Worm (Caenorhabditis elegans) whole organism, early embryonic: ENCODE measurements around the gene fbxb-104.

Experiments used
- B0310.2 ChIP-seq: sonication (generic microtip); optimal IDR thresholded peaks from 2 replicates; lab custom pipeline; 2016; ENCODE audit warnings: mild to moderate bottlenecking, missing genetic modification characterization, missing compliant biosample characterization
- F13C5.2 ChIP-seq: sonication (generic microtip); optimal IDR thresholded peaks from 2 replicates; lab custom pipeline; 2017; ENCODE audit warnings: mild to moderate bottlenecking, missing genetic modification characterization, inconsistent platforms, missing compliant biosample characterization
- aly-1 ChIP-seq: sonication (generic microtip); optimal IDR thresholded peaks from 2 replicates; lab custom pipeline; 2016; ENCODE audit warnings: missing genetic modification characterization, missing compliant biosample characterization
- ama-1 ChIP-seq: fragments of 150-350 bp; optimal IDR thresholded peaks from 2 replicates; lab custom pipeline; 2014
- ceh-13 ChIP-seq: fragments of 200-800 bp; sonication (Bioruptor generic); optimal IDR thresholded peaks from 2 replicates; lab custom pipeline; 2018; ENCODE audit warnings: mild to moderate bottlenecking, missing genetic modification characterization, missing compliant biosample characterization
- ceh-36 ChIP-seq: sonication (generic microtip); optimal IDR thresholded peaks from 2 replicates; lab custom pipeline; 2016; ENCODE audit warnings: missing genetic modification characterization, inconsistent platforms, missing compliant biosample characterization
- ets-7 ChIP-seq: sonication (generic microtip); optimal IDR thresholded peaks from 2 replicates; lab custom pipeline; 2016; ENCODE audit warnings: missing genotype, missing genetic modification characterization, missing compliant biosample characterization
- flt-1 ChIP-seq: fragments of 200-800 bp; sonication (Bioruptor generic); IDR thresholded peaks from 2 replicates; pipeline ENCODE4 v1.3.6; 2022; ENCODE audit warnings: missing genetic modification characterization, missing compliant biosample characterization
- hmbx-1 ChIP-seq: sonication (generic microtip); optimal IDR thresholded peaks from 2 replicates; lab custom pipeline; 2016; ENCODE audit warnings: mild to moderate bottlenecking, missing genetic modification characterization, missing compliant biosample characterization
- hmg-4 ChIP-seq: fragments of 200-800 bp; sonication (Bioruptor generic); optimal IDR thresholded peaks from 2 replicates; lab custom pipeline; 2018; ENCODE audit warnings: mild to moderate bottlenecking, missing genetic modification characterization, missing compliant biosample characterization
- hnd-1 ChIP-seq: sonication (generic microtip); optimal IDR thresholded peaks from 2 replicates; lab custom pipeline; 2016; ENCODE audit warnings: missing genetic modification characterization, missing compliant biosample characterization
- pes-1 ChIP-seq: fragments of 200-800 bp; sonication (Bioruptor generic); IDR thresholded peaks from 2 replicates; pipeline ENCODE4 v1.3.6; 2022; ENCODE audit warnings: missing genetic modification reagents, missing genetic modification characterization, missing compliant biosample characterization
- scrt-1 ChIP-seq: fragments of 200-800 bp; sonication (Bioruptor generic); IDR thresholded peaks from 2 replicates; pipeline ENCODE4 v1.3.6; 2022; ENCODE audit warnings: missing genetic modification characterization, missing compliant biosample characterization
- sea-1 ChIP-seq: fragments of 200-800 bp; sonication (Bioruptor generic); conservative IDR thresholded peaks from 2 replicates; pipeline ENCODE4 v1.3.6; 2022; ENCODE audit warnings: missing genetic modification characterization, missing compliant biosample characterization
- tbx-11 ChIP-seq: fragments of 200-800 bp; sonication (Bioruptor generic); IDR thresholded peaks from 2 replicates; pipeline ENCODE4 v1.3.6; 2022; ENCODE audit warnings: missing genetic modification characterization, missing compliant biosample characterization
- tbx-37 ChIP-seq: fragments of 200-800 bp; sonication (Bioruptor generic); conservative IDR thresholded peaks from 2 replicates; pipeline ENCODE4 v1.3.6; 2022; ENCODE audit warnings: missing genetic modification reagents, missing genetic modification characterization, missing compliant biosample characterization
- tra-4 ChIP-seq: sonication (generic microtip); optimal IDR thresholded peaks from 2 replicates; lab custom pipeline; 2017; ENCODE audit warnings: missing genetic modification characterization, missing compliant biosample characterization

fbxb-104 gene

ce11 chrII:3515384-3516053, 38.4 kb upstream of the fbxb-104 start, which contains the start of the genes Y49F6B.14 and clec-125:
TSS of gene Y49F6B.14 (minus strand) at chrII:3515484.
TSS of gene clec-125 (plus strand) at chrII:3516003.
- TF ChIP-seq pes-1 (no peak), hmg-4 (GFP tag; lab: Kevin White, UChicago) (no peak), tra-4 (no peak), scrt-1 (GFP tag; lab: Robert Waterston, UW) (no peak), F13C5.2 (tag; lab: Kevin White, UChicago) (no peak), aly-1 (no peak), B0310.2 (tag; lab: Kevin White, UChicago) (no peak), flt-1 (GFP tag; lab: Robert Waterston, UW) (no peak), hmbx-1 (tag; lab: Kevin White, UChicago) (no peak), tbx-11 (GFP tag; lab: Robert Waterston, UW) (no peak), ets-7 (tag; lab: Kevin White, UChicago) (no peak), ama-1 (lab: Kevin White, UChicago) (no peak), ceh-36 (tag; lab: Kevin White, UChicago) (no peak), ceh-13 (GFP tag; lab: Kevin White, UChicago) (no peak), hnd-1 (tag; lab: Kevin White, UChicago) (no peak), tbx-37 (GFP tag; lab: Robert Waterston, UW) (no peak), sea-1 (GFP tag; lab: Robert Waterston, UW) (no peak)

ce11 chrII:3514631-3515030, 37.6 kb upstream of the fbxb-104 start, which contains the start of gene srz-5:
TSS of gene srz-5 (minus strand) at chrII:3514731.
- no peak for TF ChIP-seq tbx-37 (GFP tag; lab: Robert Waterston, UW)
- no peak for TF ChIP-seq pes-1
- no peak for TF ChIP-seq hnd-1 (tag; lab: Kevin White, UChicago)
- TF ChIP-seq B0310.2 (tag; lab: Kevin White, UChicago): no peak

- no peak for TF ChIP-seq tbx-11 (GFP tag; lab: Robert Waterston, UW)
- no peak for TF ChIP-seq scrt-1 (GFP tag; lab: Robert Waterston, UW)
- no peak for TF ChIP-seq hmbx-1 (tag; lab: Kevin White, UChicago)
- TF ChIP-seq hnd-1 (tag; lab: Kevin White, UChicago): no peak
Measured at ce11 chrII:3512240-3512639, 35.2 kb upstream of the fbxb-104 start, which contains the start of gene Y49F6B.19. TSS of gene Y49F6B.19 (minus strand) at chrII:3512340.

- TF ChIP-seq ets-7 (tag; lab: Kevin White, UChicago): no peak
- no peak for TF ChIP-seq ama-1 (lab: Kevin White, UChicago)
- no peak for TF ChIP-seq pes-1
- TF ChIP-seq sea-1 (GFP tag; lab: Robert Waterston, UW): no peak
- no peak for TF ChIP-seq F13C5.2 (tag; lab: Kevin White, UChicago)
- TF ChIP-seq aly-1: no peak
- TF ChIP-seq B0310.2 (tag; lab: Kevin White, UChicago): no peak
- TF ChIP-seq hmbx-1 (tag; lab: Kevin White, UChicago): no peak
- no peak for TF ChIP-seq tbx-37 (GFP tag; lab: Robert Waterston, UW)
Measured at ce11 chrII:3504717-3505116, 27.6 kb upstream of the fbxb-104 start, which contains the start of gene cyh-1. TSS of gene cyh-1 (plus strand) at chrII:3505017.

- no peak for TF ChIP-seq ceh-36 (tag; lab: Kevin White, UChicago)
- TF ChIP-seq tra-4: no peak
- TF ChIP-seq ets-7 (tag; lab: Kevin White, UChicago): peak; percentile 10
- peak; percentile 59 for TF ChIP-seq F13C5.2 (tag; lab: Kevin White, UChicago)
- peak; percentile 17 for TF ChIP-seq hmbx-1 (tag; lab: Kevin White, UChicago)
- TF ChIP-seq sea-1 (GFP tag; lab: Robert Waterston, UW): 0 out of 2 replicates have a peak, but pooled peaks have one; percentile 55
- peak; percentile 61 for TF ChIP-seq tbx-37 (GFP tag; lab: Robert Waterston, UW)
- peak; percentile 36 for TF ChIP-seq hmg-4 (GFP tag; lab: Kevin White, UChicago)
- peak; percentile 79 for TF ChIP-seq pes-1
- TF ChIP-seq scrt-1 (GFP tag; lab: Robert Waterston, UW): 0 out of 2 replicates have a peak, but pooled peaks have one; percentile 42
Measured at ce11 chrII:3502520-3503323, 25.7 kb upstream of the fbxb-104 start, which contains the start of the genes col-71 and Y49F6B.2. TSS of gene col-71 (minus strand) at chrII:3502570. TSS of gene Y49F6B.2 (plus strand) at chrII:3502968.

- TF ChIP-seq ets-7 (tag; lab: Kevin White, UChicago) (no peak), pes-1 (peak; percentile 40; the same call in 1 of the 2 replicates), sea-1 (GFP tag; lab: Robert Waterston, UW) (no peak), hmbx-1 (tag; lab: Kevin White, UChicago) (no peak)
Measured at ce11 chrII:3502011-3502410, 24.9 kb upstream of the fbxb-104 start.

- no peak for TF ChIP-seq B0310.2 (tag; lab: Kevin White, UChicago)
- no peak for TF ChIP-seq ets-7 (tag; lab: Kevin White, UChicago)
- no peak for TF ChIP-seq F13C5.2 (tag; lab: Kevin White, UChicago)
- TF ChIP-seq flt-1 (GFP tag; lab: Robert Waterston, UW): no peak
- no peak for TF ChIP-seq hnd-1 (tag; lab: Kevin White, UChicago)
- TF ChIP-seq scrt-1 (GFP tag; lab: Robert Waterston, UW): no peak
- no peak for TF ChIP-seq ceh-36 (tag; lab: Kevin White, UChicago)
- no peak for TF ChIP-seq sea-1 (GFP tag; lab: Robert Waterston, UW)
- TF ChIP-seq pes-1: no peak
- no peak for TF ChIP-seq ama-1 (lab: Kevin White, UChicago)
- TF ChIP-seq hmbx-1 (tag; lab: Kevin White, UChicago): no peak
- no peak for TF ChIP-seq tbx-11 (GFP tag; lab: Robert Waterston, UW)
- TF ChIP-seq hmg-4 (GFP tag; lab: Kevin White, UChicago): no peak
- no peak for TF ChIP-seq aly-1
- no peak for TF ChIP-seq ceh-13 (GFP tag; lab: Kevin White, UChicago)
- no peak for TF ChIP-seq tbx-37 (GFP tag; lab: Robert Waterston, UW)
- TF ChIP-seq tra-4: no peak
Measured at ce11 chrII:3500373-3500772, 23.3 kb upstream of the fbxb-104 start.
